Worm (Caenorhabditis elegans) whole organism, young adult: ENCODE measurements around the gene F09F7.6.

Experiments used
- B0261.1 ChIP-seq: sonication (generic microtip); optimal IDR thresholded peaks from 2 replicates; lab custom pipeline; 2016; ENCODE audit warnings: mild to moderate bottlenecking, missing genetic modification characterization, moderate library complexity, missing compliant biosample characterization
- C06A6.2 ChIP-seq: fragments of 200-800 bp; sonication (Bioruptor generic); conservative IDR thresholded peaks from 2 replicates; pipeline ENCODE4 v1.3.6; 2022; ENCODE audit warnings: missing genetic modification characterization, missing compliant biosample characterization
- F10E7.11 ChIP-seq: sonication (generic microtip); optimal IDR thresholded peaks from 2 replicates; lab custom pipeline; 2017; ENCODE audit warnings: mild to moderate bottlenecking, missing genetic modification characterization, moderate library complexity, missing compliant biosample characterization
- F23B12.7 ChIP-seq: sonication (generic microtip); optimal IDR thresholded peaks from 2 replicates; lab custom pipeline; 2017; ENCODE audit warnings: missing genetic modification characterization, mild to moderate bottlenecking, missing compliant biosample characterization, antibody characterized with exemption, moderate library complexity; ENCODE audit not compliant: insufficient read depth
- F37B4.10 ChIP-seq: fragments of 200-800 bp; sonication (Bioruptor generic); IDR thresholded peaks from 2 replicates; pipeline ENCODE4 v1.3.6; 2022; ENCODE audit warnings: missing genetic modification characterization, missing compliant biosample characterization
- F39B2.1 ChIP-seq: fragments of 200-800 bp; sonication (Bioruptor generic); IDR thresholded peaks from 2 replicates; pipeline ENCODE4 v1.3.6; 2022; ENCODE audit warnings: missing genetic modification reagents, missing genetic modification characterization, missing compliant biosample characterization
- F55B11.4 ChIP-seq: sonication (generic microtip); optimal IDR thresholded peaks from 2 replicates; lab custom pipeline; 2016; ENCODE audit warnings: missing compliant biosample characterization, missing genetic modification characterization, borderline replicate concordance; ENCODE audit not compliant: insufficient read depth
- F57A8.1 ChIP-seq: fragments of 200-800 bp; sonication (Bioruptor generic); optimal IDR thresholded peaks from 2 replicates; lab custom pipeline; 2018; ENCODE audit warnings: mild to moderate bottlenecking, missing genetic modification characterization, moderate library complexity, missing compliant biosample characterization
- F57C9.4 ChIP-seq: sonication (generic microtip); optimal IDR thresholded peaks from 2 replicates; lab custom pipeline; 2017; ENCODE audit warnings: mild to moderate bottlenecking, missing genetic modification characterization, missing compliant biosample characterization
- T07F8.4 ChIP-seq: sonication (generic microtip); optimal IDR thresholded peaks from 2 replicates; lab custom pipeline; 2016; ENCODE audit warnings: mild to moderate bottlenecking, missing genetic modification characterization, moderate library complexity, missing compliant biosample characterization
- Y53G8AR.9 ChIP-seq: fragments of 200-800 bp; sonication (Bioruptor generic); conservative IDR thresholded peaks from 2 replicates; pipeline ENCODE4 v1.3.6; 2022; ENCODE audit warnings: missing genetic modification reagents, missing genetic modification characterization, missing compliant biosample characterization
- Y67H2A.10 ChIP-seq: fragments of 200-800 bp; sonication (Bioruptor generic); conservative IDR thresholded peaks from 2 replicates; pipeline ENCODE4 v1.3.6; 2022; ENCODE audit warnings: missing genetic modification reagents, missing genetic modification characterization, missing compliant biosample characterization
- Y95B8A.8 ChIP-seq: fragments of 200-800 bp; sonication (Bioruptor generic); IDR thresholded peaks from 2 replicates; pipeline ENCODE4 v1.3.6; 2022; ENCODE audit warnings: missing genetic modification reagents, missing genetic modification characterization, missing compliant biosample characterization
- ZK185.1 ChIP-seq: sonication (generic microtip); optimal IDR thresholded peaks from 2 replicates; lab custom pipeline; 2016; ENCODE audit warnings: mild to moderate bottlenecking, missing genetic modification characterization, missing compliant biosample characterization; ENCODE audit not compliant: poor library complexity, severe bottlenecking
- akir-1 ChIP-seq: fragments of 200-800 bp; sonication (Bioruptor generic); optimal IDR thresholded peaks from 2 replicates; lab custom pipeline; 2018; ENCODE audit warnings: mild to moderate bottlenecking, missing genetic modification characterization, moderate library complexity, missing compliant biosample characterization
- bed-1 ChIP-seq: fragments of 200-800 bp; sonication (Bioruptor generic); IDR thresholded peaks from 2 replicates; pipeline ENCODE4 v1.3.6; 2022; ENCODE audit warnings: missing genetic modification reagents, missing genetic modification characterization, missing compliant biosample characterization
- ceh-58 ChIP-seq: fragments of 200-800 bp; sonication (Bioruptor generic); IDR thresholded peaks from 2 replicates; pipeline ENCODE4 v1.3.6; 2022; ENCODE audit warnings: missing genetic modification characterization, missing compliant biosample characterization
- ceh-79 ChIP-seq: sonication (generic microtip); optimal IDR thresholded peaks from 2 replicates; lab custom pipeline; 2017; ENCODE audit warnings: mild to moderate bottlenecking, missing genetic modification characterization, missing compliant biosample characterization
- dpff-1 ChIP-seq: sonication (generic microtip); optimal IDR thresholded peaks from 2 replicates; lab custom pipeline; 2017; ENCODE audit warnings: mild to moderate bottlenecking, missing genetic modification characterization, missing compliant biosample characterization
- egl-18 ChIP-seq: fragments of 200-800 bp; sonication (Bioruptor generic); IDR thresholded peaks from 2 replicates; pipeline ENCODE4 v1.3.6; 2022; ENCODE audit warnings: missing genetic modification reagents, missing genetic modification characterization, missing compliant biosample characterization
- ekl-4 ChIP-seq: fragments of 200-800 bp; sonication (Bioruptor generic); IDR thresholded peaks from 2 replicates; pipeline ENCODE4 v1.3.6; 2022; ENCODE audit warnings: missing genetic modification reagents, missing genetic modification characterization, missing compliant biosample characterization
- hmg-1.2 ChIP-seq: fragments of 200-800 bp; sonication (Bioruptor generic); IDR thresholded peaks from 2 replicates; pipeline ENCODE4 v1.3.6; 2022; ENCODE audit warnings: missing genetic modification reagents, missing genetic modification characterization, missing compliant biosample characterization
- hmg-20 ChIP-seq: fragments of 200-800 bp; sonication (Bioruptor generic); IDR thresholded peaks from 2 replicates; pipeline ENCODE4 v1.3.6; 2022; ENCODE audit warnings: missing genetic modification reagents, missing genetic modification characterization, missing compliant biosample characterization
- hsf-1 ChIP-seq: fragments of 200-800 bp; sonication (Bioruptor generic); IDR thresholded peaks from 2 replicates; pipeline ENCODE4 v1.3.6; 2022; ENCODE audit warnings: missing genetic modification reagents, missing genetic modification characterization, missing compliant biosample characterization
- let-526 ChIP-seq: fragments of 200-800 bp; sonication (Bioruptor generic); IDR thresholded peaks from 2 replicates; pipeline ENCODE4 v1.3.6; 2022; ENCODE audit warnings: missing genetic modification reagents, missing genetic modification characterization, missing compliant biosample characterization
- lin-26 ChIP-seq: fragments of 200-800 bp; sonication (Bioruptor generic); IDR thresholded peaks from 2 replicates; pipeline ENCODE4 v1.3.6; 2022; ENCODE audit warnings: missing genetic modification reagents, missing genetic modification characterization, missing compliant biosample characterization
- lin-35 ChIP-seq, 3 experiments: fragments of 150-350 bp in 2 of 3; sonication (generic microtip) in 1 of 3; optimal IDR thresholded peaks; 2 replicates each; lab custom pipeline; 2014 to 2018; ENCODE audit warnings: missing biosample characterization in 3 of 3, missing genetic modification characterization in 3 of 3, missing genetic modification reagents in 3 of 3
- madf-8 ChIP-seq: fragments of 200-800 bp; sonication (Bioruptor generic); conservative IDR thresholded peaks from 2 replicates; pipeline ENCODE4 v1.3.6; 2022; ENCODE audit warnings: missing genetic modification reagents, missing genetic modification characterization, missing compliant biosample characterization
- mes-4 ChIP-seq: sonication (generic microtip); optimal IDR thresholded peaks from 2 replicates; lab custom pipeline; 2016; ENCODE audit warnings: missing genotype, missing genetic modification characterization, missing compliant biosample characterization
- nfya-1 ChIP-seq: sonication (generic microtip); optimal IDR thresholded peaks from 2 replicates; lab custom pipeline; 2017; ENCODE audit warnings: antibody characterized with exemption, missing compliant biosample characterization, missing genetic modification characterization, borderline replicate concordance; ENCODE audit not compliant: insufficient read depth
- nhr-179 ChIP-seq: sonication (generic microtip); optimal IDR thresholded peaks from 2 replicates; lab custom pipeline; 2016; ENCODE audit warnings: mild to moderate bottlenecking, missing genetic modification characterization, missing compliant biosample characterization
- pbrm-1 ChIP-seq: fragments of 200-800 bp; sonication (Bioruptor generic); IDR thresholded peaks from 2 replicates; pipeline ENCODE4 v1.3.6; 2022; ENCODE audit warnings: missing genetic modification reagents, missing genetic modification characterization, missing compliant biosample characterization
- rcor-1 ChIP-seq: fragments of 200-800 bp; sonication (Bioruptor generic); IDR thresholded peaks from 2 replicates; pipeline ENCODE4 v1.3.6; 2022; ENCODE audit warnings: missing genetic modification reagents, missing genetic modification characterization, missing compliant biosample characterization
- sea-2 ChIP-seq: fragments of 200-800 bp; sonication (Bioruptor generic); IDR thresholded peaks from 2 replicates; pipeline ENCODE4 v1.3.6; 2022; ENCODE audit warnings: missing genetic modification characterization, missing compliant biosample characterization
- snpc-1.3 ChIP-seq: sonication (generic microtip); optimal IDR thresholded peaks from 2 replicates; lab custom pipeline; 2017; ENCODE audit warnings: missing genetic modification characterization, mild to moderate bottlenecking, missing compliant biosample characterization, antibody characterized with exemption, moderate library complexity, missing genotype, missing genetic modification reagents; ENCODE audit not compliant: insufficient read depth
- snpc-4 ChIP-seq, 5 experiments: fragments of 150-350 bp in 1 of 5; sonication (generic microtip) in 4 of 5; optimal IDR thresholded peaks; 2 replicates each; lab custom pipeline; 2014 to 2018; ENCODE audit warnings: missing genetic modification characterization in 5 of 5, missing biosample characterization in 3 of 5, antibody characterized with exemption in 2 of 5, mild to moderate bottlenecking in 2 of 5, missing compliant biosample characterization in 2 of 5, missing genotype in 2 of 5, moderate library complexity in 2 of 5, missing genetic modification reagents in 1 of 5
- unc-130 ChIP-seq: sonication (generic microtip); optimal IDR thresholded peaks from 2 replicates; lab custom pipeline; 2016; ENCODE audit warnings: missing genetic modification reagents, missing genetic modification characterization, missing compliant biosample characterization
- unc-62 ChIP-seq: fragments of 150-350 bp; optimal IDR thresholded peaks from 2 replicates; lab custom pipeline; 2014; ENCODE audit warnings: missing biosample characterization, missing genetic modification reagents, missing genetic modification characterization
- zfh-2 ChIP-seq: fragments of 200-800 bp; sonication (Bioruptor generic); conservative IDR thresholded peaks from 2 replicates; pipeline ENCODE4 v1.3.6; 2022; ENCODE audit warnings: missing genetic modification reagents, missing genetic modification characterization, missing compliant biosample characterization
- ztf-18 ChIP-seq: sonication (generic microtip); optimal IDR thresholded peaks from 2 replicates; lab custom pipeline; 2016; ENCODE audit warnings: missing genotype, mild to moderate bottlenecking, missing genetic modification characterization, missing compliant biosample characterization
- ztf-22 ChIP-seq: fragments of 200-800 bp; sonication (Bioruptor generic); optimal IDR thresholded peaks from 2 replicates; lab custom pipeline; 2018; ENCODE audit warnings: mild to moderate bottlenecking, missing genetic modification characterization, moderate library complexity, missing compliant biosample characterization
- ztf-25 ChIP-seq: fragments of 200-800 bp; sonication (Bioruptor generic); IDR thresholded peaks from 2 replicates; pipeline ENCODE4 v1.3.6; 2022; ENCODE audit warnings: missing genetic modification reagents, missing genetic modification characterization, missing compliant biosample characterization
- ztf-28 ChIP-seq: fragments of 200-800 bp; sonication (Bioruptor generic); IDR thresholded peaks from 2 replicates; pipeline ENCODE4 v1.3.6; 2022; ENCODE audit warnings: missing genetic modification reagents, missing genetic modification characterization, missing compliant biosample characterization
- ztf-6 ChIP-seq: fragments of 200-800 bp; sonication (Bioruptor generic); IDR thresholded peaks from 2 replicates; pipeline ENCODE4 v1.3.6; 2022; ENCODE audit warnings: missing genetic modification reagents, missing genetic modification characterization, missing compliant biosample characterization

The F09F7.6 gene

ce11 chrIII:5563680-5564079, 11.7 kb upstream of the F09F7.6 start:
- TF ChIP-seq akir-1 (GFP tag; lab: Kevin White, UChicago) = no peak
- no peak for TF ChIP-seq egl-18 (GFP tag; lab: Robert Waterston, UW)
- TF ChIP-seq let-526 (GFP tag; lab: Robert Waterston, UW) = no peak
- TF ChIP-seq hmg-1.2 = 0 out of 2 replicates have a peak, but pooled peaks have one; percentile 10
- peak; percentile 84 for TF ChIP-seq zfh-2
- no peak for TF ChIP-seq snpc-1.3 (tag; lab: Kevin White, UChicago)
- no peak for TF ChIP-seq sea-2 (GFP tag; lab: Robert Waterston, UW)
- TF ChIP-seq dpff-1 (tag; lab: Kevin White, UChicago) = no peak
- TF ChIP-seq F10E7.11 = no peak
- no peak for TF ChIP-seq ztf-28 (GFP tag; lab: Robert Waterston, UW)
- no peak for TF ChIP-seq mes-4 (tag; lab: Kevin White, UChicago)
- TF ChIP-seq ztf-18 = no peak

ce11 chrIII:5557246-5557819, 5.4 kb upstream of the F09F7.6 start, which contains the start of gene rpc-2:
TSS of gene rpc-2 (plus strand) at chrIII:5557365.
- TF ChIP-seq Y53G8AR.9 (peak; percentile 86), ztf-22 (GFP tag; lab: Kevin White, UChicago) (no peak), lin-35 (GFP tag; optimal IDR thresholded peaks at IDR 0.05; lab: Kevin White, UChicago) (no peak), rcor-1 (no peak), egl-18 (GFP tag; lab: Robert Waterston, UW) (no peak), hmg-20 (GFP tag; lab: Robert Waterston, UW) (0 out of 2 replicates have a peak, but pooled peaks have one; percentile 51), nfya-1 (tag; lab: Kevin White, UChicago) (no peak), ztf-25 (no peak), unc-130 (GFP tag; lab: Kevin White, UChicago) (no peak), F10E7.11 (peak; percentile 18), nhr-179 (no peak), F37B4.10 (GFP tag; lab: Robert Waterston, UW) (no peak), unc-62 (GFP tag; lab: Kevin White, UChicago) (no peak), Y95B8A.8 (GFP tag; lab: Robert Waterston, UW) (peak; percentile 38; the same call in 1 of the 2 replicates), B0261.1 (tag; lab: Kevin White, UChicago) (no peak), ZK185.1 (no peak), F23B12.7 (tag; lab: Kevin White, UChicago) (no peak), ceh-79 (tag; lab: Kevin White, UChicago) (no peak), ceh-58 (GFP tag; lab: Robert Waterston, UW) (no peak), bed-1 (GFP tag; lab: Robert Waterston, UW) (no peak), C06A6.2 (GFP tag; lab: Robert Waterston, UW) (0 out of 2 replicates have a peak, but pooled peaks have one; percentile 39), ztf-28 (GFP tag; lab: Robert Waterston, UW) (no peak), F55B11.4 (no peak), Y67H2A.10 (GFP tag; lab: Robert Waterston, UW) (no peak), F57A8.1 (no peak), ztf-6 (no peak), hsf-1 (GFP tag; lab: Robert Waterston, UW) (peak; percentile 72), snpc-4 (GFP tag; optimal IDR thresholded peaks at IDR 0.05; lab: Kevin White, UChicago) (no peak), snpc-4 (tag; optimal IDR thresholded peaks at IDR 0.05; lab: Kevin White, UChicago) (no peak), hmg-1.2 (0 out of 2 replicates have a peak, but pooled peaks have one; percentile 16), lin-26 (GFP tag; lab: Robert Waterston, UW) (no peak), F39B2.1 (GFP tag; lab: Robert Waterston, UW) (no peak), let-526 (GFP tag; lab: Robert Waterston, UW) (no peak), ekl-4 (GFP tag; lab: Robert Waterston, UW) (peak; percentile 51), madf-8 (GFP tag; lab: Robert Waterston, UW) (no peak), F57C9.4 (tag; lab: Kevin White, UChicago) (no peak), pbrm-1 (GFP tag; lab: Robert Waterston, UW) (peak; percentile 32; the same call in 1 of the 2 replicates), snpc-1.3 (tag; lab: Kevin White, UChicago) (no peak), T07F8.4 (tag; lab: Kevin White, UChicago) (no peak)
